In genomic region chr2L:9496378-9497284, dm6 we compare ENCODE assay signal across 1 fruit fly cellular context.
TF ChIP-seq lines count a peak whose summit lies in the region.

No protein-coding gene starts in this region.

TF ChIP-seq in whole organism, embryonic, 481 proteins besides CTCF, POLR2A, EP300 and RAD21 (continued from another document):
- TF ChIP-seq HLHmδ (GFP tag; optimal IDR thresholded peaks at IDR 0.05; lab: Kevin White, UChicago) (no peak), CG13775 (GFP tag; optimal IDR thresholded peaks at IDR 0.05; lab: Kevin White, UChicago) (peak; percentile 6), CG12659 (GFP tag; optimal IDR thresholded peaks at IDR 0.05; lab: Kevin White, UChicago) (peak; percentile 12), oc (tag; optimal IDR thresholded peaks at IDR 0.05; lab: Kevin White, UChicago) (peak; percentile 47), CG3407 (GFP tag; optimal IDR thresholded peaks at IDR 0.05; lab: Kevin White, UChicago) (no peak), dmrt99B (tag; optimal IDR thresholded peaks at IDR 0.05; lab: Kevin White, UChicago) (peak; percentile 23), Aef1 (GFP tag; IDR thresholded peaks at IDR 0.05; lab: Robert Waterston, UW) (peak; percentile 12; the same call in 1 of the 3 replicates), CG31441 (GFP tag; IDR thresholded peaks at IDR 0.05; lab: Robert Waterston, UW) (peak; percentile 30; the same call in 1 of the 2 replicates), prd (optimal IDR thresholded peaks at IDR 0.05; lab: Kevin White, UChicago) (no peak), prd (GFP tag; IDR thresholded peaks at IDR 0.05; lab: Robert Waterston, UW) (peak; percentile 49; the same call in 1 of the 3 replicates), pan (optimal IDR thresholded peaks at IDR 0.05; lab: Kevin White, UChicago) (no peak), pan (GFP tag; optimal IDR thresholded peaks at IDR 0.05 in 1 of 2, IDR thresholded peaks at IDR 0.05 in 1 of 2) (peak in 1 of 2 experiments; percentile 47), CG30403 (GFP tag; optimal IDR thresholded peaks at IDR 0.05; lab: Kevin White, UChicago) (peak; percentile 39), HLH54F (GFP tag; optimal IDR thresholded peaks at IDR 0.05; lab: Kevin White, UChicago) (no peak), Six4 (GFP tag; optimal IDR thresholded peaks at IDR 0.05; lab: Kevin White, UChicago) (no peak), Asciz (GFP tag; optimal IDR thresholded peaks at IDR 0.05; lab: Kevin White, UChicago) (peak; percentile 28), nom (GFP tag; optimal IDR thresholded peaks at IDR 0.05; lab: Kevin White, UChicago) (peak; percentile 20), CG1024 (GFP tag; IDR thresholded peaks at IDR 0.05; lab: Robert Waterston, UW) (peak; percentile 33; the same call in 1 of the 2 replicates), corto (GFP tag; optimal IDR thresholded peaks at IDR 0.05; lab: Kevin White, UChicago) (peak; percentile 27), Opbp (GFP tag; IDR thresholded peaks at IDR 0.05; lab: Robert Waterston, UW; ENCODE audit: partially characterized antibody) (no peak), Xrp1 (GFP tag; IDR thresholded peaks at IDR 0.05; lab: Robert Waterston, UW) (peak; percentile 44), row (GFP tag; IDR thresholded peaks at IDR 0.05; lab: Robert Waterston, UW) (peak; percentile 16; the same call in 1 of the 3 replicates), CG1832 (GFP tag; optimal IDR thresholded peaks at IDR 0.05; lab: Kevin White, UChicago) (peak; percentile 83), chm (GFP tag; IDR thresholded peaks at IDR 0.05; lab: Robert Waterston, UW) (peak; percentile 51; the same call in 1 of the 2 replicates), CG11560 (tag; IDR thresholded peaks at IDR 0.05; lab: Robert Waterston, UW) (no peak), Spps (tag; optimal IDR thresholded peaks at IDR 0.05; lab: Kevin White, UChicago) (no peak), CG10321 (GFP tag; IDR thresholded peaks at IDR 0.05; lab: Robert Waterston, UW) (0 out of 2 replicates have a peak, but pooled peaks have one; percentile 16), trh (GFP tag; optimal IDR thresholded peaks at IDR 0.05; lab: Kevin White, UChicago) (no peak), CG7786 (GFP tag; optimal IDR thresholded peaks at IDR 0.05; lab: Kevin White, UChicago) (peak; percentile 6), CG9727 (GFP tag; optimal IDR thresholded peaks at IDR 0.05; lab: Kevin White, UChicago) (peak; percentile 32), BEAF-32 (GFP tag; optimal IDR thresholded peaks at IDR 0.05; lab: Kevin White, UChicago) (no peak), disco-r (GFP tag; optimal IDR thresholded peaks at IDR 0.05; lab: Kevin White, UChicago) (no peak), Dad (GFP tag; optimal IDR thresholded peaks at IDR 0.05; lab: Kevin White, UChicago) (no peak), seq (GFP tag; IDR thresholded peaks at IDR 0.05; lab: Robert Waterston, UW) (no peak), CG7839 (tag; optimal IDR thresholded peaks at IDR 0.05; lab: Kevin White, UChicago) (no peak), CG13894 (tag; optimal IDR thresholded peaks at IDR 0.05; lab: Kevin White, UChicago) (peak; percentile 23), CG4424 (GFP tag; optimal IDR thresholded peaks at IDR 0.05; lab: Kevin White, UChicago) (peak; percentile 10), CG17361 (GFP tag; IDR thresholded peaks at IDR 0.05; lab: Robert Waterston, UW) (peak; percentile 62; the same call in 2 of the 3 replicates), CG32772 (GFP tag; IDR thresholded peaks at IDR 0.05; lab: Robert Waterston, UW) (0 out of 2 replicates have a peak, but pooled peaks have one; percentile 9), CG14667 (GFP tag; IDR thresholded peaks at IDR 0.05; lab: Robert Waterston, UW) (peak; percentile 10; the same call in 1 of the 2 replicates), CG11696 (GFP tag; IDR thresholded peaks at IDR 0.05; lab: Robert Waterston, UW) (0 out of 2 replicates have a peak, but pooled peaks have one; percentile 27), stc (GFP tag; IDR thresholded peaks at IDR 0.05; lab: Robert Waterston, UW) (0 out of 2 replicates have a peak, but pooled peaks have one; percentile 12), tll (GFP tag; optimal IDR thresholded peaks at IDR 0.05; lab: Kevin White, UChicago) (peak in 1 of 2 experiments; percentile 74), slou (GFP tag; optimal IDR thresholded peaks at IDR 0.05; lab: Kevin White, UChicago) (no peak), az2 (GFP tag; optimal IDR thresholded peaks at IDR 0.05; lab: Kevin White, UChicago) (peak; percentile 28), lilli (GFP tag; optimal IDR thresholded peaks at IDR 0.05; lab: Kevin White, UChicago) (peak; percentile 35), CG2199 (GFP tag; IDR thresholded peaks at IDR 0.05; lab: Robert Waterston, UW) (peak; percentile 84), gfzf (GFP tag; optimal IDR thresholded peaks at IDR 0.05; lab: Kevin White, UChicago) (peak; percentile 2), CG15073 (GFP tag; optimal IDR thresholded peaks at IDR 0.05; lab: Kevin White, UChicago) (peak; percentile 2), CG14014 (GFP tag; IDR thresholded peaks at IDR 0.05; lab: Robert Waterston, UW) (0 out of 2 replicates have a peak, but pooled peaks have one; percentile 8), CG3838 (GFP tag; optimal IDR thresholded peaks at IDR 0.05; lab: Kevin White, UChicago) (no peak), CG11456 (GFP tag; IDR thresholded peaks at IDR 0.05; lab: Robert Waterston, UW) (0 out of 3 replicates have a peak, but pooled peaks have one; percentile 10), Med (GFP tag; lab: Kevin White, UChicago) (peak; percentile 85), NK7.1 (GFP tag; optimal IDR thresholded peaks at IDR 0.05; lab: Kevin White, UChicago) (no peak), CG11247 (GFP tag; IDR thresholded peaks at IDR 0.05; lab: Robert Waterston, UW) (no peak), fd96Cb (tag; optimal IDR thresholded peaks at IDR 0.05; lab: Kevin White, UChicago) (peak; percentile 14), sisA (GFP tag; IDR thresholded peaks at IDR 0.05; lab: Robert Waterston, UW) (peak; percentile 25; the same call in 1 of the 2 replicates), Ada2b (GFP tag; IDR thresholded peaks at IDR 0.05; lab: Robert Waterston, UW) (0 out of 2 replicates have a peak, but pooled peaks have one; percentile 14), sqz (GFP tag; optimal IDR thresholded peaks at IDR 0.05; lab: Kevin White, UChicago) (peak; percentile 47), so (GFP tag; IDR thresholded peaks at IDR 0.05; lab: Robert Waterston, UW) (0 out of 3 replicates have a peak, but pooled peaks have one; percentile 14), sim (GFP tag; IDR thresholded peaks at IDR 0.05; lab: Robert Waterston, UW) (no peak), chn (GFP tag; optimal IDR thresholded peaks at IDR 0.05; lab: Kevin White, UChicago) (peak; percentile 12), CG32532 (GFP tag; IDR thresholded peaks at IDR 0.05; lab: Robert Waterston, UW) (no peak), CG6175 (GFP tag; IDR thresholded peaks at IDR 0.05; lab: Robert Waterston, UW) (no peak), maf-S (GFP tag; optimal IDR thresholded peaks at IDR 0.05; lab: Kevin White, UChicago) (no peak), ci (GFP tag; IDR thresholded peaks at IDR 0.05; lab: Robert Waterston, UW) (peak; percentile 64), CG3065 (GFP tag; optimal IDR thresholded peaks at IDR 0.05; lab: Kevin White, UChicago) (peak; percentile 46), slbo (GFP tag; IDR thresholded peaks at IDR 0.05; lab: Robert Waterston, UW) (0 out of 2 replicates have a peak, but pooled peaks have one; percentile 11), H2.0 (GFP tag; IDR thresholded peaks at IDR 0.05; lab: Robert Waterston, UW) (peak; percentile 38; the same call in 1 of the 2 replicates), CG17829 (tag; optimal IDR thresholded peaks at IDR 0.05; lab: Kevin White, UChicago) (peak; percentile 3), CG7556 (GFP tag; optimal IDR thresholded peaks at IDR 0.05; lab: Kevin White, UChicago) (peak; percentile 6), CG13296 (GFP tag; optimal IDR thresholded peaks at IDR 0.05; lab: Kevin White, UChicago) (no peak), Dp (GFP tag; optimal IDR thresholded peaks at IDR 0.05; lab: Kevin White, UChicago) (no peak), Ssrp (tag; optimal IDR thresholded peaks at IDR 0.05; lab: Kevin White, UChicago) (peak; percentile 19), CG6272 (GFP tag; IDR thresholded peaks at IDR 0.05; lab: Robert Waterston, UW) (peak; percentile 16; the same call in 1 of the 2 replicates), CG2712 (tag; optimal IDR thresholded peaks at IDR 0.05; lab: Kevin White, UChicago) (peak; percentile 19)
